Fruit fly (Drosophila melanogaster) whole organism, embryonic: ENCODE measurements around the gene AstA-R1.

Experiments
- Aef1 ChIP-seq: fragments of 200-800 bp; sonication (Bioruptor generic); IDR thresholded peaks from 3 replicates; pipeline ENCODE4 v1.3.6; 2022; ENCODE audit warnings: missing biosample characterization, missing genetic modification characterization
- Atf-2 ChIP-seq: fragments of 200-800 bp; sonication (Bioruptor generic); optimal IDR thresholded peaks from 2 replicates; lab custom pipeline; 2016; ENCODE audit warnings: missing biosample characterization, missing genetic modification characterization
- Atf3 ChIP-seq: fragments of 200-800 bp; sonication (Bioruptor generic); optimal IDR thresholded peaks from 3 replicates; lab custom pipeline; 2016; ENCODE audit warnings: missing biosample characterization, missing genetic modification characterization
- Awh ChIP-seq: fragments of 200-800 bp; sonication (Bioruptor generic); IDR thresholded peaks from 2 replicates; pipeline ENCODE4, ENCODE4 v1.3.6; 2022; ENCODE audit warnings: missing biosample characterization, missing genetic modification characterization
- BEAF-32 ChIP-seq: fragments of 200-800 bp; sonication (Bioruptor generic); optimal IDR thresholded peaks from 3 replicates; lab custom pipeline; 2017; ENCODE audit warnings: missing biosample characterization, missing genetic modification characterization, mild to moderate bottlenecking, moderate library complexity, missing genetic modification reagents
- CG11504 ChIP-seq: fragments of 200-800 bp; sonication (Bioruptor generic); optimal IDR thresholded peaks from 3 replicates; lab custom pipeline; 2019; ENCODE audit warnings: missing biosample characterization, mild to moderate bottlenecking, missing genetic modification characterization, moderate library complexity
- CG12659 ChIP-seq: fragments of 200-800 bp; sonication (Bioruptor generic); optimal IDR thresholded peaks from 3 replicates; lab custom pipeline; 2017; ENCODE audit warnings: mild to moderate bottlenecking, missing biosample characterization, missing genetic modification reagents, missing genetic modification characterization
- CG14965 ChIP-seq: fragments of 200-800 bp; sonication (Bioruptor generic); optimal IDR thresholded peaks from 2 replicates; lab custom pipeline; 2016; ENCODE audit warnings: missing biosample characterization, missing genetic modification characterization, borderline replicate concordance
- CG16813 ChIP-seq: fragments of 200-800 bp; sonication (Bioruptor generic); IDR thresholded peaks from 3 replicates; pipeline ENCODE4 v1.3.6; 2022; ENCODE audit warnings: missing biosample characterization, missing genetic modification characterization; ENCODE audit not compliant: partially characterized antibody
- CG16863 ChIP-seq: fragments of 200-800 bp; sonication (Bioruptor generic); optimal IDR thresholded peaks from 3 replicates; lab custom pipeline; 2016; ENCODE audit warnings: missing biosample characterization, missing genetic modification characterization
- CG18599 ChIP-seq: fragments of 200-800 bp; sonication (Bioruptor generic); optimal IDR thresholded peaks from 3 replicates; lab custom pipeline; 2017; ENCODE audit warnings: missing biosample characterization, missing genetic modification characterization, mild to moderate bottlenecking, moderate library complexity, missing genetic modification reagents
- CG2678 ChIP-seq: fragments of 200-800 bp; sonication (Bioruptor generic); optimal IDR thresholded peaks from 3 replicates; lab custom pipeline; 2019; ENCODE audit warnings: missing biosample characterization, mild to moderate bottlenecking, missing genetic modification characterization, moderate library complexity
- CG30431 ChIP-seq: fragments of 200-800 bp; sonication (Bioruptor generic); optimal IDR thresholded peaks from 2 replicates; lab custom pipeline; 2017; ENCODE audit warnings: missing biosample characterization, missing genetic modification characterization
- CG3163 ChIP-seq: fragments of 200-800 bp; sonication (Bioruptor generic); optimal IDR thresholded peaks from 3 replicates; lab custom pipeline; 2016; ENCODE audit warnings: missing biosample characterization, missing genetic modification characterization
- CG32532 ChIP-seq: fragments of 200-800 bp; sonication (Bioruptor generic); IDR thresholded peaks from 2 replicates; pipeline ENCODE4 v1.3.6; 2022; ENCODE audit warnings: missing biosample characterization, missing genetic modification characterization
- CG34224 ChIP-seq: fragments of 200-800 bp; sonication (Bioruptor generic); IDR thresholded peaks from 3 replicates; pipeline ENCODE4 v1.3.6; 2022; ENCODE audit warnings: missing biosample characterization, missing genetic modification characterization; ENCODE audit not compliant: partially characterized antibody
- CG3995 ChIP-seq: fragments of 200-800 bp; sonication (Bioruptor generic); optimal IDR thresholded peaks from 3 replicates; lab custom pipeline; 2016; ENCODE audit warnings: missing biosample characterization, missing genetic modification characterization
- CG43689 ChIP-seq: fragments of 200-800 bp; sonication (Bioruptor generic); IDR thresholded peaks from 2 replicates; pipeline ENCODE4 v1.3.6; 2022; ENCODE audit warnings: missing biosample characterization, missing genetic modification characterization
- CG8388 ChIP-seq: fragments of 200-800 bp; sonication (Bioruptor generic); optimal IDR thresholded peaks from 2 replicates; lab custom pipeline; 2019; ENCODE audit warnings: missing biosample characterization, mild to moderate bottlenecking, missing genetic modification characterization, moderate library complexity
- CG9215 ChIP-seq: fragments of 200-800 bp; sonication (Bioruptor generic); IDR thresholded peaks from 2 replicates; pipeline ENCODE4 v1.3.6; 2022; ENCODE audit warnings: missing biosample characterization, missing genetic modification characterization
- Dref ChIP-seq: fragments of 200-800 bp; sonication (Bioruptor generic); IDR thresholded peaks from 2 replicates; pipeline ENCODE4 v1.3.6; 2022; ENCODE audit warnings: missing biosample characterization, missing genetic modification characterization
- E2f2 ChIP-seq: fragments of 200-800 bp; sonication (Bioruptor generic); IDR thresholded peaks from 2 replicates; pipeline ENCODE4 v1.3.6; 2022; ENCODE audit warnings: missing biosample characterization, missing genetic modification characterization
- Ets97D ChIP-seq: fragments of 200-800 bp; sonication (Bioruptor generic); optimal IDR thresholded peaks from 3 replicates; lab custom pipeline; 2016; ENCODE audit warnings: missing biosample characterization, missing genetic modification characterization
- HLH54F ChIP-seq: fragments of 200-800 bp; sonication (Bioruptor generic); optimal IDR thresholded peaks from 3 replicates; lab custom pipeline; 2016; ENCODE audit warnings: missing biosample characterization, missing genetic modification characterization
- Hmr ChIP-seq: fragments of 200-800 bp; sonication (Bioruptor generic); optimal IDR thresholded peaks from 3 replicates; lab custom pipeline; 2017; ENCODE audit warnings: mild to moderate bottlenecking, missing biosample characterization, missing genetic modification reagents, missing genetic modification characterization
- Hr78 ChIP-seq, 2 experiments: fragments of 200-800 bp in 1 of 2; fragments of >200 bp in 1 of 2; sonication (Bioruptor generic) in 1 of 2; optimal IDR thresholded peaks; 2 replicates each; lab custom pipeline; 2017 to 2019; ENCODE audit warnings: missing biosample characterization in 2 of 2, missing genetic modification characterization in 2 of 2, mild to moderate bottlenecking in 1 of 2, moderate library complexity in 1 of 2
- Jarid2 ChIP-seq: fragments of 200-800 bp; sonication (Bioruptor generic); optimal IDR thresholded peaks from 3 replicates; lab custom pipeline; 2017; ENCODE audit warnings: mild to moderate bottlenecking, missing biosample characterization, missing genetic modification reagents, missing genetic modification characterization
- MBD-R2 ChIP-seq: fragments of 200-800 bp; sonication (Bioruptor generic); IDR thresholded peaks from 2 replicates; pipeline ENCODE4 v1.3.6; 2022; ENCODE audit warnings: missing biosample characterization, missing genetic modification characterization
- Mad ChIP-seq: fragments of 200-800 bp; sonication (Bioruptor generic); optimal IDR thresholded peaks from 2 replicates; lab custom pipeline; 2016; ENCODE audit warnings: missing biosample characterization, missing genetic modification characterization
- Med ChIP-seq: fragments of 200-800 bp; sonication (Bioruptor generic); peaks from one replicate; lab custom pipeline; 2016; ENCODE audit warnings: missing biosample characterization, missing genetic modification characterization, mild to moderate bottlenecking, inconsistent platforms, moderate library complexity
- Neu2 ChIP-seq: fragments of 200-800 bp; sonication (Bioruptor generic); optimal IDR thresholded peaks from 3 replicates; lab custom pipeline; 2016; ENCODE audit warnings: missing biosample characterization, missing genetic modification characterization, borderline replicate concordance
- NfI ChIP-seq: fragments of 200-800 bp; sonication (Bioruptor generic); optimal IDR thresholded peaks from 3 replicates; lab custom pipeline; 2018; ENCODE audit warnings: missing biosample characterization, mild to moderate bottlenecking, missing genetic modification characterization, moderate library complexity
- PHDP ChIP-seq: fragments of 200-800 bp; sonication (Bioruptor generic); optimal IDR thresholded peaks from 3 replicates; lab custom pipeline; 2018; ENCODE audit warnings: missing biosample characterization, mild to moderate bottlenecking, missing genetic modification characterization, moderate library complexity
- Rfx ChIP-seq: fragments of 200-800 bp; sonication (Bioruptor generic); IDR thresholded peaks from 2 replicates; pipeline ENCODE4 v1.3.6; 2022; ENCODE audit warnings: missing biosample characterization, missing genetic modification characterization
- Side ChIP-seq: fragments of 200-800 bp; sonication (Bioruptor generic); optimal IDR thresholded peaks from 2 replicates; lab custom pipeline; 2016; ENCODE audit warnings: missing biosample characterization, missing genetic modification characterization
- Sry-β ChIP-seq: fragments of 200-800 bp; sonication (Bioruptor generic); optimal IDR thresholded peaks from 2 replicates; lab custom pipeline; 2018; ENCODE audit warnings: missing biosample characterization, mild to moderate bottlenecking, missing genetic modification characterization, moderate library complexity
- Xrp1 ChIP-seq: fragments of 200-800 bp; sonication (Bioruptor generic); IDR thresholded peaks from 2 replicates; pipeline ENCODE4 v1.3.6; 2022; ENCODE audit warnings: missing biosample characterization, missing genetic modification characterization
- bigmax ChIP-seq: fragments of 200-800 bp; sonication (Bioruptor generic); optimal IDR thresholded peaks from 2 replicates; lab custom pipeline; 2018; ENCODE audit warnings: missing biosample characterization, mild to moderate bottlenecking, missing genetic modification characterization
- chinmo ChIP-seq: fragments of 200-800 bp; sonication (Bioruptor generic); IDR thresholded peaks from 4 replicates; pipeline ENCODE4 v1.3.6; 2022; ENCODE audit warnings: missing biosample characterization, missing genetic modification characterization; ENCODE audit not compliant: partially characterized antibody
- corto ChIP-seq: fragments of 200-800 bp; sonication (Bioruptor generic); optimal IDR thresholded peaks from 2 replicates; lab custom pipeline; 2016; ENCODE audit warnings: missing biosample characterization, mild to moderate bottlenecking, missing genetic modification characterization, moderate library complexity
- croc ChIP-seq: fragments of 200-800 bp; sonication (Bioruptor generic); conservative IDR thresholded peaks from 3 replicates; pipeline ENCODE4 v1.3.6; 2022; ENCODE audit warnings: missing biosample characterization, missing genetic modification characterization
- crol ChIP-seq: fragments of 200-800 bp; sonication (Bioruptor generic); IDR thresholded peaks from 2 replicates; pipeline ENCODE4 v1.3.6; 2022; ENCODE audit warnings: missing biosample characterization, missing genetic modification characterization
- dan ChIP-seq: fragments of 200-800 bp; sonication (Bioruptor generic); IDR thresholded peaks from 2 replicates; pipeline ENCODE4 v1.3.6; 2022; ENCODE audit warnings: missing biosample characterization, missing genetic modification characterization
- danr ChIP-seq: fragments of 200-800 bp; sonication (Bioruptor generic); IDR thresholded peaks from 2 replicates; pipeline ENCODE4 v1.3.6; 2022; ENCODE audit warnings: missing biosample characterization, missing genetic modification characterization
- dmrt99B ChIP-seq: fragments of 200-800 bp; sonication (Bioruptor generic); optimal IDR thresholded peaks from 2 replicates; lab custom pipeline; 2018; ENCODE audit warnings: missing biosample characterization, mild to moderate bottlenecking, missing genetic modification characterization, moderate library complexity
- dpn ChIP-seq, 2 experiments: fragments of 200-800 bp; sonication (Bioruptor generic); optimal IDR thresholded peaks; 3 replicates each; lab custom pipeline; 2016; ENCODE audit warnings: missing biosample characterization in 2 of 2, missing genetic modification characterization in 2 of 2
- exex ChIP-seq: fragments of 200-800 bp; sonication (Bioruptor generic); optimal IDR thresholded peaks from 4 replicates; lab custom pipeline; 2018; ENCODE audit warnings: missing biosample characterization, mild to moderate bottlenecking, missing genetic modification characterization, moderate library complexity
- gsb-n ChIP-seq: fragments of 200-800 bp; sonication (Bioruptor generic); optimal IDR thresholded peaks from 3 replicates; lab custom pipeline; 2018; ENCODE audit warnings: missing biosample characterization, mild to moderate bottlenecking, missing genetic modification characterization
- peb ChIP-seq: fragments of 200-800 bp; sonication (Bioruptor generic); IDR thresholded peaks from 2 replicates; pipeline ENCODE4 v1.3.6; 2022; ENCODE audit warnings: missing biosample characterization, missing genetic modification characterization
- ranshi ChIP-seq: fragments of 200-800 bp; sonication (Bioruptor generic); IDR thresholded peaks from 2 replicates; pipeline ENCODE4 v1.3.6; 2022; ENCODE audit warnings: missing biosample characterization, missing genetic modification characterization
- row ChIP-seq: fragments of 200-800 bp; sonication (Bioruptor generic); IDR thresholded peaks from 3 replicates; pipeline ENCODE4 v1.3.6; 2022; ENCODE audit warnings: missing biosample characterization, missing genetic modification characterization
- seq ChIP-seq: fragments of 200-800 bp; sonication (Bioruptor generic); IDR thresholded peaks from 2 replicates; pipeline ENCODE4 v1.3.6; 2022; ENCODE audit warnings: missing biosample characterization, missing genetic modification characterization
- trem ChIP-seq: fragments of 200-800 bp; optimal IDR thresholded peaks from 3 replicates; lab custom pipeline; 2019; ENCODE audit warnings: missing biosample characterization, mild to moderate bottlenecking, missing genetic modification characterization, moderate library complexity
- twi ChIP-seq: fragments of 200-800 bp; optimal IDR thresholded peaks from 2 replicates; lab custom pipeline; 2019; ENCODE audit warnings: missing biosample characterization, mild to moderate bottlenecking, missing genetic modification characterization, moderate library complexity

AstA-R1 gene

DNA sequence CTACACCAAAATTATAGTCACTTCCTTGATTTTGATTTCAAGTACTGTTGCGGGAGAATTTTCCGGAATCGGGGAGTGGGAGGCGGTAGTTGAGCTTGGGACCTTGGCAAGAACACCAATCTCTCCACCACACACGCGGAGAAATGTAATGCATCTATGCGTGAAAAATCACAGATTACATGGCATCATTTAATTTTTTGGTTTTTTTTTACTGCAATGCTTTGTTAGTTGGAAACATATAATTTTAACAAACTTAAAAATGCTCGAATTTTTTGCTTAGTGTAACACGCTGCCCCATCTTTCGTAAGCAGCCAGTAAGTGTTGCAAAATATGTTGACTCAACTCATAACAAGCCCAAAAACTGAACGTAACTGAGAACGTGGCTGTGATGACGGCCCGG is 25.8 kb upstream of the AstA-R1 start (continued):
- TF ChIP-seq CG16813 = no peak
- no peak for TF ChIP-seq CG34224 (GFP tag; lab: Robert Waterston, UW)
- TF ChIP-seq E2f2 (GFP tag; lab: Robert Waterston, UW) = no peak
- no peak for TF ChIP-seq HLH54F (GFP tag; lab: Kevin White, UChicago)
- TF ChIP-seq PHDP (tag; lab: Kevin White, UChicago) = no peak
- no peak for TF ChIP-seq CG3163
- TF ChIP-seq dan = no peak
- TF ChIP-seq trem = no peak
- peak; percentile 45 for TF ChIP-seq CG2678 (tag; lab: Kevin White, UChicago)
- TF ChIP-seq Atf3 (GFP tag; lab: Kevin White, UChicago) = no peak
- no peak for TF ChIP-seq CG16863 (GFP tag; lab: Kevin White, UChicago)
- TF ChIP-seq CG43689 (GFP tag; lab: Robert Waterston, UW) = no peak
- TF ChIP-seq CG8388 (GFP tag; lab: Kevin White, UChicago) = no peak
- TF ChIP-seq CG9215 (GFP tag; lab: Robert Waterston, UW) = no peak
- no peak for TF ChIP-seq Neu2 (GFP tag; lab: Kevin White, UChicago)
- TF ChIP-seq twi = no peak
- no peak for TF ChIP-seq CG14965
- no peak for TF ChIP-seq CG3995
- TF ChIP-seq Side (GFP tag; lab: Kevin White, UChicago) = no peak
- TF ChIP-seq NfI = peak; percentile 8
- TF ChIP-seq CG32532 = no peak
- TF ChIP-seq Aef1 (GFP tag; lab: Robert Waterston, UW) = peak; percentile 38; the same call in 2 of the 3 replicates
- TF ChIP-seq exex = no peak
- no peak for TF ChIP-seq danr (GFP tag; lab: Robert Waterston, UW)
- TF ChIP-seq BEAF-32 (GFP tag; lab: Kevin White, UChicago) = no peak
- peak; percentile 63 for TF ChIP-seq Med (GFP tag; lab: Kevin White, UChicago)
- no peak for TF ChIP-seq Mad
- no peak for TF ChIP-seq corto
- no peak for TF ChIP-seq crol
- TF ChIP-seq Dref (GFP tag; lab: Robert Waterston, UW) = no peak
- TF ChIP-seq croc (GFP tag; lab: Robert Waterston, UW) = no peak
- no peak for TF ChIP-seq peb (GFP tag; lab: Robert Waterston, UW)
- TF ChIP-seq Rfx = peak; percentile 31; the same call in 1 of the 2 replicates
- TF ChIP-seq CG18599 = peak; percentile 54
- TF ChIP-seq Hmr (GFP tag; lab: Kevin White, UChicago) = peak; percentile 51
- TF ChIP-seq Xrp1 = peak; percentile 10; the same call in 1 of the 2 replicates
- peak; percentile 11; the same call in 1 of the 2 replicates for TF ChIP-seq MBD-R2
- TF ChIP-seq dmrt99B (tag; lab: Kevin White, UChicago) = peak; percentile 45
- TF ChIP-seq CG30431 (GFP tag; lab: Kevin White, UChicago) = no peak

dm6 chrX:3549275-3549674 is 25.1 kb upstream of the AstA-R1 start:
- TF ChIP-seq Jarid2 (no peak), crol (no peak), chinmo (GFP tag; lab: Robert Waterston, UW) (no peak), row (GFP tag; lab: Robert Waterston, UW) (peak; percentile 41; the same call in 2 of the 3 replicates), bigmax (GFP tag; lab: Kevin White, UChicago) (no peak), CG12659 (no peak), CG11504 (tag; lab: Kevin White, UChicago) (peak; percentile 16), Ets97D (GFP tag; lab: Kevin White, UChicago) (no peak), Hr78 (GFP tag; optimal IDR thresholded peaks at IDR 0.05; lab: Kevin White, UChicago) (no peak), Awh (GFP tag; lab: Robert Waterston, UW) (no peak), Sry-β (GFP tag; lab: Kevin White, UChicago) (peak; percentile 74), Atf-2 (GFP tag; lab: Kevin White, UChicago) (no peak), gsb-n (no peak), ranshi (GFP tag; lab: Robert Waterston, UW) (no peak), dpn (GFP tag; optimal IDR thresholded peaks at IDR 0.05; lab: Kevin White, UChicago) (no peak), seq (GFP tag; lab: Robert Waterston, UW) (no peak)
